Fruit fly (Drosophila melanogaster) whole organism, embryonic: ENCODE data around the gene Atpalpha.

ENCODE experiments used
- Bgb ChIP-seq: fragments of 200-800 bp; sonication (Bioruptor generic); IDR thresholded peaks from 2 replicates; pipeline ENCODE4 v1.3.6; 2022; ENCODE audit warnings: missing biosample characterization, missing genetic modification characterization; ENCODE audit not compliant: partially characterized antibody
- CG11456 ChIP-seq: fragments of 200-800 bp; sonication (Bioruptor generic); IDR thresholded peaks from 3 replicates; pipeline ENCODE4 v1.3.6; 2022; ENCODE audit warnings: missing biosample characterization, missing genetic modification characterization
- CG12659 ChIP-seq: fragments of 200-800 bp; sonication (Bioruptor generic); optimal IDR thresholded peaks from 3 replicates; lab custom pipeline; 2017; ENCODE audit warnings: mild to moderate bottlenecking, missing biosample characterization, missing genetic modification reagents, missing genetic modification characterization
- CG12769 ChIP-seq: fragments of 200-800 bp; sonication (Bioruptor generic); optimal IDR thresholded peaks from 2 replicates; lab custom pipeline; 2019; ENCODE audit warnings: missing biosample characterization, mild to moderate bottlenecking, missing genetic modification characterization, moderate library complexity
- CG13287 ChIP-seq: fragments of 200-800 bp; sonication (Bioruptor generic); IDR thresholded peaks from 2 replicates; pipeline ENCODE4 v1.3.6; 2022; ENCODE audit warnings: missing biosample characterization, missing genetic modification characterization; ENCODE audit not compliant: partially characterized antibody
- CG15011 ChIP-seq: fragments of 200-800 bp; sonication (Bioruptor generic); optimal IDR thresholded peaks from 3 replicates; lab custom pipeline; 2018; ENCODE audit warnings: missing biosample characterization, mild to moderate bottlenecking, missing genetic modification characterization
- CG15479 ChIP-seq: fragments of 200-800 bp; sonication (Bioruptor generic); optimal IDR thresholded peaks from 3 replicates; lab custom pipeline; 2019; ENCODE audit warnings: missing biosample characterization, mild to moderate bottlenecking, missing genetic modification characterization, moderate library complexity
- CG18011 ChIP-seq: fragments of 200-800 bp; sonication (Bioruptor generic); optimal IDR thresholded peaks from 2 replicates; lab custom pipeline; 2017; ENCODE audit warnings: missing biosample characterization, missing genetic modification characterization, mild to moderate bottlenecking, moderate library complexity, missing genotype
- CG2120 ChIP-seq: fragments of 200-800 bp; sonication (Bioruptor generic); optimal IDR thresholded peaks from 3 replicates; lab custom pipeline; 2016; ENCODE audit warnings: missing biosample characterization, missing genetic modification characterization
- CG31441 ChIP-seq: fragments of 200-800 bp; sonication (Bioruptor generic); IDR thresholded peaks from 2 replicates; pipeline ENCODE4 v1.3.6; 2022; ENCODE audit warnings: missing biosample characterization, missing genetic modification characterization
- CG6683 ChIP-seq: fragments of 200-800 bp; sonication (Bioruptor generic); optimal IDR thresholded peaks from 2 replicates; lab custom pipeline; 2017; ENCODE audit warnings: missing biosample characterization, mild to moderate bottlenecking, missing genetic modification characterization, missing genetic modification reagents
- CG9437 ChIP-seq: fragments of 200-800 bp; sonication (Bioruptor generic); optimal IDR thresholded peaks from 2 replicates; lab custom pipeline; 2018; ENCODE audit warnings: missing biosample characterization, mild to moderate bottlenecking, missing genetic modification characterization
- CG9876 ChIP-seq: fragments of 200-800 bp; sonication (Bioruptor generic); optimal IDR thresholded peaks from 2 replicates; lab custom pipeline; 2016; ENCODE audit warnings: missing biosample characterization, missing genetic modification characterization
- CkIIα-i1 ChIP-seq: fragments of 200-800 bp; sonication (Bioruptor generic); IDR thresholded peaks from 2 replicates; pipeline ENCODE4 v1.3.6; 2022; ENCODE audit warnings: missing biosample characterization, missing genetic modification characterization
- Doc3 ChIP-seq: fragments of 200-800 bp; sonication (Bioruptor generic); IDR thresholded peaks from 3 replicates; pipeline ENCODE4 v1.3.6; 2022; ENCODE audit warnings: missing biosample characterization, missing genetic modification characterization; ENCODE audit not compliant: partially characterized antibody
- Hmr ChIP-seq: fragments of 200-800 bp; sonication (Bioruptor generic); optimal IDR thresholded peaks from 3 replicates; lab custom pipeline; 2017; ENCODE audit warnings: mild to moderate bottlenecking, missing biosample characterization, missing genetic modification reagents, missing genetic modification characterization
- Lhr ChIP-seq: fragments of 200-800 bp; sonication (Bioruptor generic); optimal IDR thresholded peaks from 3 replicates; lab custom pipeline; 2017; ENCODE audit warnings: mild to moderate bottlenecking, missing biosample characterization, missing genetic modification reagents, missing genetic modification characterization
- Lpt ChIP-seq: fragments of >200 bp; optimal IDR thresholded peaks from 2 replicates; lab custom pipeline; 2018; ENCODE audit warnings: missing biosample characterization, missing genetic modification characterization
- Mrtf ChIP-seq: fragments of 200-800 bp; sonication (Bioruptor generic); IDR thresholded peaks from 3 replicates; pipeline ENCODE4 v1.3.6; 2022; ENCODE audit warnings: missing biosample characterization, missing genetic modification characterization
- Nf-YA ChIP-seq: fragments of 200-800 bp; sonication (Bioruptor generic); IDR thresholded peaks from 2 replicates; pipeline ENCODE4 v1.3.6; 2022; ENCODE audit warnings: missing biosample characterization, missing genetic modification characterization
- Nf-YB ChIP-seq: fragments of 200-800 bp; sonication (Bioruptor generic); optimal IDR thresholded peaks from 3 replicates; lab custom pipeline; 2019; ENCODE audit warnings: missing biosample characterization, mild to moderate bottlenecking, missing genetic modification characterization, moderate library complexity
- Scr ChIP-seq: fragments of 200-800 bp; sonication (Bioruptor generic); IDR thresholded peaks from 2 replicates; pipeline ENCODE4 v1.3.6; 2022; ENCODE audit warnings: missing biosample characterization, missing genetic modification characterization; ENCODE audit not compliant: partially characterized antibody
- Six4 ChIP-seq: fragments of 200-800 bp; sonication (Bioruptor generic); optimal IDR thresholded peaks from 2 replicates; lab custom pipeline; 2016; ENCODE audit warnings: missing biosample characterization, missing genetic modification characterization
- Stat92E ChIP-seq, 3 experiments: fragments of >200 bp in 2 of 3; fragments of 200-800 bp in 1 of 3; sonication (Bioruptor generic) in 1 of 3; optimal IDR thresholded peaks; 2 replicates each; lab custom pipeline; 2017 to 2019; ENCODE audit warnings: missing biosample characterization in 3 of 3, missing genetic modification characterization in 3 of 3, mild to moderate bottlenecking in 1 of 3, moderate library complexity in 1 of 3
- Xbp1 ChIP-seq: fragments of 200-800 bp; sonication (Bioruptor generic); optimal IDR thresholded peaks from 3 replicates; lab custom pipeline; 2016; ENCODE audit warnings: missing biosample characterization, mild to moderate bottlenecking, missing genetic modification characterization
- Xrp1 ChIP-seq: fragments of 200-800 bp; sonication (Bioruptor generic); IDR thresholded peaks from 2 replicates; pipeline ENCODE4 v1.3.6; 2022; ENCODE audit warnings: missing biosample characterization, missing genetic modification characterization
- ap ChIP-seq: fragments of 200-800 bp; sonication (Bioruptor generic); IDR thresholded peaks from 2 replicates; pipeline ENCODE4 v1.3.6; 2022; ENCODE audit warnings: missing biosample characterization, missing genetic modification characterization
- ase ChIP-seq: fragments of 200-800 bp; sonication (Bioruptor generic); IDR thresholded peaks from 3 replicates; pipeline ENCODE4 v1.3.6; 2022; ENCODE audit warnings: missing biosample characterization, missing genetic modification characterization
- bsh ChIP-seq, 2 experiments: fragments of 200-800 bp; sonication (Bioruptor generic); optimal IDR thresholded peaks; 2 replicates each; lab custom pipeline; 2017 to 2018; ENCODE audit warnings: mild to moderate bottlenecking in 2 of 2, missing biosample characterization in 2 of 2, missing genetic modification characterization in 2 of 2, moderate library complexity in 1 of 2
- chif ChIP-seq, 2 experiments: fragments of 200-800 bp; sonication (Bioruptor generic); optimal IDR thresholded peaks; 3 replicates each; lab custom pipeline; 2016; ENCODE audit warnings: missing biosample characterization in 2 of 2, missing genetic modification characterization in 2 of 2
- croc ChIP-seq: fragments of 200-800 bp; sonication (Bioruptor generic); conservative IDR thresholded peaks from 3 replicates; pipeline ENCODE4 v1.3.6; 2022; ENCODE audit warnings: missing biosample characterization, missing genetic modification characterization
- emc ChIP-seq: fragments of 200-800 bp; sonication (Bioruptor generic); optimal IDR thresholded peaks from 2 replicates; lab custom pipeline; 2016; ENCODE audit warnings: missing biosample characterization, missing genetic modification characterization
- eyg ChIP-seq: fragments of 200-800 bp; sonication (Bioruptor generic); optimal IDR thresholded peaks from 3 replicates; lab custom pipeline; 2016; ENCODE audit warnings: missing biosample characterization, missing genetic modification characterization
- fd96Cb ChIP-seq: fragments of 200-800 bp; sonication (Bioruptor generic); optimal IDR thresholded peaks from 2 replicates; lab custom pipeline; 2018; ENCODE audit warnings: missing biosample characterization, mild to moderate bottlenecking, missing genetic modification characterization, moderate library complexity
- gsb ChIP-seq: fragments of 200-800 bp; sonication (Bioruptor generic); IDR thresholded peaks from 2 replicates; pipeline ENCODE4 v1.3.6; 2022; ENCODE audit warnings: missing biosample characterization, missing genetic modification characterization
- ken ChIP-seq: fragments of 200-800 bp; sonication (Bioruptor generic); IDR thresholded peaks from 3 replicates; pipeline ENCODE4 v1.3.6; 2022; ENCODE audit warnings: missing biosample characterization, missing genetic modification characterization
- lmd ChIP-seq: fragments of 200-800 bp; sonication (Bioruptor generic); IDR thresholded peaks from 2 replicates; pipeline ENCODE4 v1.3.6; 2022; ENCODE audit warnings: missing biosample characterization, missing genetic modification characterization
- lola ChIP-seq, 3 experiments: fragments of >200 bp in 2 of 3; fragments of 200-800 bp in 1 of 3; sonication (Bioruptor generic) in 1 of 3; optimal IDR thresholded peaks; 2 replicates each; lab custom pipeline; 2017 to 2019; ENCODE audit warnings: missing biosample characterization in 3 of 3, missing genetic modification characterization in 3 of 3, mild to moderate bottlenecking in 1 of 3, moderate library complexity in 1 of 3
- oc ChIP-seq: fragments of 200-800 bp; sonication (Bioruptor generic); optimal IDR thresholded peaks from 2 replicates; lab custom pipeline; 2018; ENCODE audit warnings: missing biosample characterization, mild to moderate bottlenecking, missing genetic modification characterization, moderate library complexity
- phol ChIP-seq: fragments of 200-800 bp; sonication (Bioruptor generic); optimal IDR thresholded peaks from 3 replicates; lab custom pipeline; 2018; ENCODE audit warnings: missing biosample characterization, mild to moderate bottlenecking, missing genetic modification characterization, moderate library complexity
- pnt ChIP-seq: fragments of 200-800 bp; sonication (Bioruptor generic); optimal IDR thresholded peaks from 3 replicates; lab custom pipeline; 2016; ENCODE audit warnings: missing biosample characterization, missing genetic modification characterization
- rib ChIP-seq: fragments of 200-800 bp; sonication (Bioruptor generic); IDR thresholded peaks from 2 replicates; pipeline ENCODE4 v1.3.6; 2022; ENCODE audit warnings: missing biosample characterization, missing genetic modification characterization
- seq ChIP-seq: fragments of 200-800 bp; sonication (Bioruptor generic); IDR thresholded peaks from 2 replicates; pipeline ENCODE4 v1.3.6; 2022; ENCODE audit warnings: missing biosample characterization, missing genetic modification characterization
- so ChIP-seq: fragments of 200-800 bp; sonication (Bioruptor generic); IDR thresholded peaks from 3 replicates; pipeline ENCODE4 v1.3.6; 2022; ENCODE audit warnings: missing biosample characterization, missing genetic modification characterization
- tx ChIP-seq: fragments of 200-800 bp; sonication (Bioruptor generic); optimal IDR thresholded peaks from 2 replicates; lab custom pipeline; 2016; ENCODE audit warnings: missing biosample characterization, missing genetic modification characterization
- zfh1 ChIP-seq: fragments of 200-800 bp; sonication (Bioruptor generic); IDR thresholded peaks from 3 replicates; pipeline ENCODE4 v1.3.6; 2022; ENCODE audit warnings: missing biosample characterization, missing genetic modification characterization

The Atpalpha gene

dm6 chr3R:20956875-20957874 lies 8.7 kb downstream of the Atpalpha start (continued):
- TF ChIP-seq oc (tag; lab: Kevin White, UChicago): peak; percentile 48
- TF ChIP-seq CG15011: peak; percentile 93
- peak; percentile 72 for TF ChIP-seq Nf-YB (GFP tag; lab: Kevin White, UChicago)
- TF ChIP-seq CG11456 (GFP tag; lab: Robert Waterston, UW): 0 out of 3 replicates have a peak, but pooled peaks have one; percentile 20
- peak; percentile 44 for TF ChIP-seq Scr (GFP tag; lab: Robert Waterston, UW)
- TF ChIP-seq so: peak; percentile 72; the same call in 1 of the 3 replicates
- peak; percentile 72 for TF ChIP-seq lmd
- peak in 1 of 2 experiments; percentile 70 for TF ChIP-seq bsh (GFP tag; optimal IDR thresholded peaks at IDR 0.05; lab: Kevin White, UChicago)
- peak; percentile 68 for TF ChIP-seq pnt
- peak; percentile 24 for TF ChIP-seq eyg (GFP tag; lab: Kevin White, UChicago)
- TF ChIP-seq ap (GFP tag; lab: Robert Waterston, UW): no peak; the same call in 1 of the 2 replicates
- TF ChIP-seq gsb: peak; percentile 40
- peak; percentile 68 for TF ChIP-seq CG18011 (GFP tag; lab: Kevin White, UChicago)
- TF ChIP-seq CG6683 (GFP tag; lab: Kevin White, UChicago): peak; percentile 90
- TF ChIP-seq Stat92E (GFP tag; optimal IDR thresholded peaks at IDR 0.05; lab: Kevin White, UChicago): no peak
- peak; percentile 90 for TF ChIP-seq CG31441 (GFP tag; lab: Robert Waterston, UW)
- TF ChIP-seq ase (GFP tag; lab: Robert Waterston, UW): 0 out of 3 replicates have a peak, but pooled peaks have one; percentile 20
- peak; percentile 94 for TF ChIP-seq CG12659
- no peak for TF ChIP-seq Nf-YA (GFP tag; lab: Robert Waterston, UW)
- TF ChIP-seq tx (GFP tag; lab: Kevin White, UChicago): peak; percentile 68
- TF ChIP-seq zfh1: no peak; the same call in 2 of the 3 replicates
- peak; percentile 89 for TF ChIP-seq fd96Cb
- peak; percentile 63 for TF ChIP-seq emc
- TF ChIP-seq CG9437: peak; percentile 93
- TF ChIP-seq Xbp1 (GFP tag; lab: Kevin White, UChicago): peak; percentile 87
- TF ChIP-seq seq (GFP tag; lab: Robert Waterston, UW): no peak
- peak; percentile 38; the same call in 1 of the 3 replicates for TF ChIP-seq croc (GFP tag; lab: Robert Waterston, UW)
- peak; percentile 43 for TF ChIP-seq CG9876 (GFP tag; lab: Kevin White, UChicago)
- TF ChIP-seq CG2120 (GFP tag; lab: Kevin White, UChicago): peak; percentile 91
- TF ChIP-seq Doc3 (GFP tag; lab: Robert Waterston, UW): no peak
- peak; percentile 57 for TF ChIP-seq Lhr (GFP tag; lab: Kevin White, UChicago)
- TF ChIP-seq CG13287 (GFP tag; lab: Robert Waterston, UW): peak; percentile 37; the same call in 1 of the 2 replicates
- peak; percentile 32 for TF ChIP-seq rib (GFP tag; lab: Robert Waterston, UW)
- TF ChIP-seq Bgb (GFP tag; lab: Robert Waterston, UW): peak; percentile 69
- TF ChIP-seq Xrp1 (GFP tag; lab: Robert Waterston, UW): peak; percentile 29; the same call in 1 of the 2 replicates
- TF ChIP-seq Six4 (GFP tag; lab: Kevin White, UChicago): peak; percentile 86
- TF ChIP-seq ken (GFP tag; lab: Robert Waterston, UW): no peak; the same call in 2 of the 3 replicates
- peak; percentile 30 for TF ChIP-seq CG12769 (tag; lab: Kevin White, UChicago)
- peak; percentile 91 for TF ChIP-seq phol
- TF ChIP-seq CkIIα-i1 (GFP tag; lab: Robert Waterston, UW): 0 out of 2 replicates have a peak, but pooled peaks have one; percentile 9
- no peak for TF ChIP-seq CG15479 (GFP tag; lab: Kevin White, UChicago)
- TF ChIP-seq Lpt: no peak
- TF ChIP-seq chif (GFP tag; optimal IDR thresholded peaks at IDR 0.05; lab: Kevin White, UChicago): peak; percentile 76
- TF ChIP-seq Hmr (GFP tag; lab: Kevin White, UChicago): peak; percentile 93
- TF ChIP-seq lola (GFP tag; optimal IDR thresholded peaks at IDR 0.05; lab: Kevin White, UChicago): peak in 1 of 3 experiments; percentile 78
- no peak for TF ChIP-seq Mrtf (GFP tag; lab: Robert Waterston, UW)
